Worm (Caenorhabditis elegans) whole organism, L3 larva: ENCODE results near the gene pfd-2.
A peak's percentile ranks its signal among the peaks of the same experiment; 100 is the strongest.

Experiments
- R02D3.7 ChIP-seq: fragments of 150-350 bp; optimal IDR thresholded peaks from 2 replicates; lab custom pipeline; 2014; ENCODE audit warnings: missing biosample characterization, missing genetic modification characterization
- ZK546.5 ChIP-seq: sonication (generic microtip); optimal IDR thresholded peaks from 2 replicates; lab custom pipeline; 2017; ENCODE audit warnings: missing biosample characterization, missing genetic modification characterization
- aly-2 ChIP-seq: fragments of 150-350 bp; optimal IDR thresholded peaks from 2 replicates; lab custom pipeline; 2014; ENCODE audit warnings: missing biosample characterization, missing genetic modification characterization
- ama-1 ChIP-seq: fragments of 150-350 bp; optimal IDR thresholded peaks from 2 replicates; lab custom pipeline; 2018
- ceh-16 ChIP-seq: sonication (generic microtip); optimal IDR thresholded peaks from 2 replicates; lab custom pipeline; 2017; ENCODE audit warnings: missing biosample characterization, missing genetic modification characterization
- ceh-28 ChIP-seq: fragments of 150-350 bp; optimal IDR thresholded peaks from 2 replicates; lab custom pipeline; 2014; ENCODE audit warnings: missing biosample characterization, missing genetic modification reagents, missing genetic modification characterization
- ceh-82 ChIP-seq: fragments of 150-350 bp; optimal IDR thresholded peaks from 2 replicates; lab custom pipeline; 2014; ENCODE audit warnings: missing biosample characterization, missing genetic modification characterization
- ceh-9 ChIP-seq: sonication (generic microtip); optimal IDR thresholded peaks from 2 replicates; lab custom pipeline; 2018; ENCODE audit warnings: missing biosample characterization, missing genetic modification characterization
- daf-12 ChIP-seq: fragments of 150-350 bp; optimal IDR thresholded peaks from 2 replicates; lab custom pipeline; 2014; ENCODE audit warnings: missing biosample characterization, missing genetic modification reagents, missing genetic modification characterization
- egl-27 ChIP-seq: sonication (generic microtip); optimal IDR thresholded peaks from 4 replicates; lab custom pipeline; 2017; ENCODE audit warnings: missing biosample characterization, missing genetic modification reagents, missing genetic modification characterization
- egl-5 ChIP-seq: fragments of 150-350 bp; optimal IDR thresholded peaks from 2 replicates; lab custom pipeline; 2017; ENCODE audit warnings: missing biosample characterization, missing genetic modification reagents, missing genetic modification characterization, inconsistent platforms
- elt-2 ChIP-seq: sonication (generic microtip); optimal IDR thresholded peaks from 2 replicates; lab custom pipeline; 2016; ENCODE audit warnings: missing genetic modification reagents, mild to moderate bottlenecking, missing genetic modification characterization, missing compliant biosample characterization
- elt-3 ChIP-seq, 3 experiments: fragments of 150-350 bp in 1 of 3; sonication (generic microtip) in 2 of 3; optimal IDR thresholded peaks; 2 replicates in 2 of 3; 4 replicates in 1 of 3; lab custom pipeline; 2014 to 2017; ENCODE audit warnings: missing biosample characterization in 3 of 3, missing genetic modification characterization in 3 of 3
- eor-1 ChIP-seq, 2 experiments: fragments of 150-350 bp; optimal IDR thresholded peaks; 2 replicates each; lab custom pipeline; 2014 to 2018; ENCODE audit warnings: missing biosample characterization in 2 of 2, missing genetic modification characterization in 2 of 2
- fkh-10 ChIP-seq: sonication (generic microtip); optimal IDR thresholded peaks from 2 replicates; lab custom pipeline; 2017; ENCODE audit warnings: missing biosample characterization, missing genetic modification reagents, missing genetic modification characterization
- fkh-2 ChIP-seq: fragments of 150-350 bp; optimal IDR thresholded peaks from 2 replicates; lab custom pipeline; 2014; ENCODE audit warnings: missing biosample characterization, missing genetic modification reagents, missing genetic modification characterization
- fos-1 ChIP-seq: fragments of 150-350 bp; optimal IDR thresholded peaks from 2 replicates; lab custom pipeline; 2014; ENCODE audit warnings: missing biosample characterization, missing genetic modification characterization
- hmg-11 ChIP-seq: sonication (generic microtip); optimal IDR thresholded peaks from 2 replicates; lab custom pipeline; 2016; ENCODE audit warnings: missing genetic modification characterization, missing compliant biosample characterization
- jun-1 ChIP-seq: fragments of 150-350 bp; optimal IDR thresholded peaks from 2 replicates; lab custom pipeline; 2014; ENCODE audit warnings: missing biosample characterization, missing genetic modification reagents, missing genetic modification characterization
- lin-15B ChIP-seq: fragments of 150-350 bp; optimal IDR thresholded peaks from 2 replicates; lab custom pipeline; 2014; ENCODE audit warnings: missing biosample characterization, missing genetic modification characterization
- lsy-12 ChIP-seq: sonication (generic microtip); optimal IDR thresholded peaks from 2 replicates; lab custom pipeline; 2016; ENCODE audit warnings: mild to moderate bottlenecking, missing genetic modification characterization, missing compliant biosample characterization
- mdl-1 ChIP-seq: fragments of 150-350 bp; optimal IDR thresholded peaks from 2 replicates; lab custom pipeline; 2014; ENCODE audit warnings: missing biosample characterization, missing genetic modification characterization
- mml-1 ChIP-seq: fragments of 150-350 bp; sonication (generic microtip); optimal IDR thresholded peaks from 3 replicates; lab custom pipeline; 2014; ENCODE audit warnings: missing biosample characterization, missing genetic modification characterization
- nfya-1 ChIP-seq: sonication (generic microtip); optimal IDR thresholded peaks from 2 replicates; lab custom pipeline; 2017; ENCODE audit warnings: missing genetic modification characterization, mild to moderate bottlenecking, missing compliant biosample characterization, antibody characterized with exemption, moderate library complexity; ENCODE audit not compliant: insufficient read depth
- nhr-11 ChIP-seq: fragments of 150-350 bp; optimal IDR thresholded peaks from 2 replicates; lab custom pipeline; 2014; ENCODE audit warnings: missing biosample characterization, missing genetic modification characterization
- nhr-12 ChIP-seq: fragments of 150-350 bp; optimal IDR thresholded peaks from 2 replicates; lab custom pipeline; 2014; ENCODE audit warnings: missing biosample characterization, missing genetic modification characterization
- nhr-23 ChIP-seq: fragments of 150-350 bp; optimal IDR thresholded peaks from 2 replicates; lab custom pipeline; 2014; ENCODE audit warnings: missing biosample characterization, missing genetic modification reagents, missing genetic modification characterization
- nhr-25 ChIP-seq: sonication (generic microtip); optimal IDR thresholded peaks from 2 replicates; lab custom pipeline; 2017; ENCODE audit warnings: missing biosample characterization, missing genetic modification characterization
- nhr-28 ChIP-seq: fragments of 150-350 bp; optimal IDR thresholded peaks from 2 replicates; lab custom pipeline; 2014; ENCODE audit warnings: missing biosample characterization, missing genetic modification characterization
- nhr-43 ChIP-seq: sonication (generic microtip); optimal IDR thresholded peaks from 2 replicates; lab custom pipeline; 2016; ENCODE audit warnings: mild to moderate bottlenecking, missing genetic modification characterization, missing compliant biosample characterization; ENCODE audit not compliant: poor library complexity, severe bottlenecking
- nhr-67 ChIP-seq: fragments of 150-350 bp; optimal IDR thresholded peaks from 2 replicates; lab custom pipeline; 2014; ENCODE audit warnings: missing biosample characterization, missing genetic modification characterization
- nhr-76 ChIP-seq: fragments of 150-350 bp; sonication (generic microtip); optimal IDR thresholded peaks from 5 replicates; lab custom pipeline; 2014; ENCODE audit warnings: missing biosample characterization, missing genetic modification characterization
- nhr-77 ChIP-seq: fragments of 150-350 bp; optimal IDR thresholded peaks from 2 replicates; lab custom pipeline; 2014; ENCODE audit warnings: missing biosample characterization, missing genetic modification characterization
- pha-4 ChIP-seq: fragments of 150-350 bp; optimal IDR thresholded peaks from 2 replicates; lab custom pipeline; 2014; ENCODE audit warnings: missing biosample characterization, missing genetic modification reagents, missing genetic modification characterization
- pqm-1 ChIP-seq: fragments of 150-350 bp; optimal IDR thresholded peaks from 2 replicates; lab custom pipeline; 2017; ENCODE audit warnings: missing biosample characterization, missing genetic modification characterization, inconsistent platforms
- sea-2 ChIP-seq: fragments of 150-350 bp; sonication (generic microtip); optimal IDR thresholded peaks from 4 replicates; lab custom pipeline; 2014; ENCODE audit warnings: missing biosample characterization, missing genetic modification reagents, missing genetic modification characterization
- skn-1 ChIP-seq: fragments of 150-350 bp; optimal IDR thresholded peaks from 2 replicates; lab custom pipeline; 2014; ENCODE audit warnings: missing biosample characterization, missing genetic modification characterization
- snpc-4 ChIP-seq: fragments of 150-350 bp; optimal IDR thresholded peaks from 2 replicates; lab custom pipeline; 2014; ENCODE audit warnings: missing biosample characterization, missing genetic modification characterization
- tbx-2 ChIP-seq: sonication (generic microtip); optimal IDR thresholded peaks from 2 replicates; lab custom pipeline; 2016; ENCODE audit warnings: mild to moderate bottlenecking, missing genetic modification characterization, missing compliant biosample characterization
- unc-39 ChIP-seq: sonication (generic microtip); optimal IDR thresholded peaks from 4 replicates; lab custom pipeline; 2017; ENCODE audit warnings: missing biosample characterization, missing genetic modification characterization
- unc-62 ChIP-seq: fragments of 150-350 bp; sonication (generic microtip); optimal IDR thresholded peaks from 4 replicates; lab custom pipeline; 2014; ENCODE audit warnings: missing biosample characterization, missing genetic modification reagents, missing genetic modification characterization
- zag-1 ChIP-seq: fragments of 150-350 bp; optimal IDR thresholded peaks from 2 replicates; lab custom pipeline; 2014; ENCODE audit warnings: missing biosample characterization, missing genetic modification characterization
- ztf-11 ChIP-seq: fragments of 150-350 bp; optimal IDR thresholded peaks from 2 replicates; lab custom pipeline; 2014; ENCODE audit warnings: missing biosample characterization, missing genetic modification characterization
- ztf-4 ChIP-seq: fragments of 150-350 bp; optimal IDR thresholded peaks from 2 replicates; lab custom pipeline; 2014; ENCODE audit warnings: missing biosample characterization, missing genetic modification characterization

pfd-2 gene

DNA sequence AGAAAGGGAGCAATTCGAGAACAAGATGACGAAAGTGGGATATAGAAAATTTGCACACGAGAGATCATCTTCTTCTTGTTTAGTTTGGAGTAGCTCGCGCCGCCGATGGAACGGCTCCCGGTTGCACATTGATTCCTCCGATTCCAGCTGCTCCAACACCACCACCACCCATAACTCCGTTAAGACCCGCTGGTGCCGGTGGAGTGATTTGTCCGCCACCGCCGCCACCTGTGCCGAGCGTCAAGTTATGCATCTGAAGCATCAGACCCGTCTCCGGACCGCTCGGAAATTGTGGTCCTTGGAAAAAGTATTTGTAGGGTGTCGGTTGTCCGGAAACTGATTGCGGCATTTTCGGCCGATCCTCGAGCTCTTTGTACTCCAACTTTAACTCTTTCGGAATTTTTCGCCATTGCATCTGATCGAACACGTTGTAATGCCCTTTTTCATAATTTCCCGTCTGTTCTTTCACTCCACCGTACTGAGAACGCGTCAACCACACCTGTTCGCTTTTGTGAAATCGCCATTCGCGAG, 46.4 kb downstream of the pfd-2 start:
- TF ChIP-seq mml-1 (tag; lab: Kevin White, UChicago) (no peak), nhr-67 (tag; lab: Kevin White, UChicago) (no peak), unc-39 (tag; lab: Kevin White, UChicago) (no peak), skn-1 (no peak), zag-1 (no peak), nhr-77 (tag; lab: Kevin White, UChicago) (no peak), nhr-76 (tag; lab: Kevin White, UChicago) (no peak), nhr-43 (no peak), ztf-11 (tag; lab: Kevin White, UChicago) (no peak), egl-5 (tag; lab: Kevin White, UChicago) (no peak), elt-3 (tag; optimal IDR thresholded peaks at IDR 0.05; lab: Kevin White, UChicago) (no peak), ztf-4 (tag; lab: Kevin White, UChicago) (no peak), R02D3.7 (no peak), jun-1 (no peak), lin-15B (tag; lab: Kevin White, UChicago) (no peak), aly-2 (tag; lab: Kevin White, UChicago) (no peak), ceh-82 (no peak), tbx-2 (no peak), fos-1 (tag; lab: Kevin White, UChicago) (no peak)

DNA sequence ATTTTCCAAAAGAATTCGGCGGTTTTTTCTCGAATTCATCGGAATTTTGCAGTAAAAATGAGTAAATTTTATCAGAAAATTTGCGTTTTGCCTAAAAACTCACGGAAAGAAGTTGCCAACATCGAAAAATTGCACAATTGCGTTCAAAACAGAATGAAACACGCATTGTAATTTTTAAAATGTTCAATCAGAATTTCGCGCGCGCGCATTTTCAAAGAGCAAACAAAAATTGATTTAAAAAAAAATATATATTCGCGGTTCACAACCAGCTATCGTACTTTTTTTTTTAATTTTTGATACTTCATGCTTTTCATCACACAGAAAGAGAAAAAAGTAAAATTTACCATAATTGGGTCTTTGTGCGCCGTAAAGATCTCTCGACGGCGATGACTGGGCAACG, 48.4 kb downstream of the pfd-2 start:
- TF ChIP-seq pha-4 (tag; lab: Kevin White, UChicago): no peak
- TF ChIP-seq nhr-11 (tag; lab: Kevin White, UChicago): no peak
- no peak for TF ChIP-seq tbx-2
- no peak for TF ChIP-seq unc-62 (GFP tag; lab: Kevin White, UChicago)
- no peak for TF ChIP-seq lsy-12 (tag; lab: Kevin White, UChicago)

DNA sequence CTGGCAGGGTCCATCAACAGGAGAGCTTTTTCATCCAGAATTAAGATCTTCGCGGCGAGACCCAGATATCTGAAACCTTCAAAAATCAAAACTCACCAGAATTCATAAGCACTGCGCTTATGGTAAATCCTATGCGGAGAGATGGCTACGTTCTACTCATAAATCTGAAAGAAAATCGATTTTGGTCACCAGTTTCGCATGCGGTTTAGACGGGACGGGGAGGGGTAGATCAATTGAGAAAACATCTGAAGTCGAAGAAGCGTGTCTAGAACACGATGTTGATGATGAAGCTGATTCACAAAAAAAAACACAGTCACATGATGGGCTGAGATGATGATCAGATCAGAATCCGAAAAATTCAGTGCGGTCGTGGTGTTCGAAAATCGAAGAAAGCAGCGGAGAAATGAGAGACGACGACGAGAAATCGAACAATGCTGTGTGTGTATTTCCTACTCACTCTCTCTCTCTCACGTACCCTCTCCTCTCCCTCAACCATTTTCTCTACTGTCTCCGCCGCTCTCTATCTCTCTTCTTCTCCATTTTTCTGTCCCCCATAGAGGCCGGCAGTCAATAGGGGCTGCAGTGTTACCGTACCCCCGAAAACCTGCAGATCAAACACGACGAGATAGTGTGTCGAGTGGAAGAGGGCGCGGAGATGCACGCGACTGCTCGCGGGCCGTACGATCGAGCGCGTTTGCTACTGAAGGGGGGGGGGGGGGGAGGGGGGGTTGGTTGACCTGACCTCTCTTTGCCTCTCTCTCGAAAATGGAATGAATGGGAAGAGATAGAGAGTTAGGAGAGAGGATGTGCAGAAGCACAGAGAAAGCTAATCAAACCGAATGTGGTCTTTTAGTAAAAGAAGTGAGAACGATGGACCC, 50.0 kb downstream of the pfd-2 start, which contains the start of gene ntl-2:
TSS of gene ntl-2 (minus strand) at position 171 of the 878 bp plus-strand sequence.
- TF ChIP-seq aly-2 (tag; lab: Kevin White, UChicago) (no peak), ZK546.5 (peak; percentile 97), nhr-76 (tag; lab: Kevin White, UChicago) (peak; percentile 44), ceh-82 (peak; percentile 91), ceh-16 (tag; lab: Kevin White, UChicago) (no peak), ztf-4 (tag; lab: Kevin White, UChicago) (peak; percentile 58), nhr-25 (peak; percentile 97), fkh-2 (no peak), jun-1 (peak; percentile 94), mml-1 (tag; lab: Kevin White, UChicago) (no peak), skn-1 (peak; percentile 60), hmg-11 (tag; lab: Kevin White, UChicago) (peak; percentile 95), snpc-4 (peak; percentile 88), elt-3 (tag; optimal IDR thresholded peaks at IDR 0.05; lab: Kevin White, UChicago) (peak in 1 of 3 experiments; percentile 23), egl-5 (tag; lab: Kevin White, UChicago) (peak; percentile 79), R02D3.7 (peak; percentile 83), elt-2 (tag; lab: Kevin White, UChicago) (peak; percentile 98), tbx-2 (peak; percentile 78), nhr-67 (tag; lab: Kevin White, UChicago) (no peak), sea-2 (GFP tag; lab: Kevin White, UChicago) (no peak), mdl-1 (tag; lab: Kevin White, UChicago) (peak; percentile 87), nhr-12 (no peak), daf-12 (tag; lab: Kevin White, UChicago) (peak; percentile 29), nhr-11 (tag; lab: Kevin White, UChicago) (peak; percentile 61), nhr-43 (peak; percentile 87), ceh-28 (tag; lab: Kevin White, UChicago) (peak; percentile 94), pqm-1 (tag; lab: Kevin White, UChicago) (peak; percentile 85), ceh-9 (tag; lab: Kevin White, UChicago) (no peak), lin-15B (tag; lab: Kevin White, UChicago) (peak; percentile 98), eor-1 (tag; optimal IDR thresholded peaks at IDR 0.05; lab: Kevin White, UChicago) (no peak), lsy-12 (tag; lab: Kevin White, UChicago) (peak; percentile 96), egl-27 (tag; lab: Kevin White, UChicago) (peak; percentile 80), nhr-23 (tag; lab: Kevin White, UChicago) (peak; percentile 94), zag-1 (peak; percentile 64), nhr-77 (tag; lab: Kevin White, UChicago) (peak; percentile 58), ama-1 (peak; percentile 79), fkh-10 (GFP tag; lab: Kevin White, UChicago) (peak; percentile 67), nhr-28 (tag; lab: Kevin White, UChicago) (no peak), pha-4 (tag; lab: Kevin White, UChicago) (peak; percentile 97), nfya-1 (peak; percentile 99), fos-1 (tag; lab: Kevin White, UChicago) (peak; percentile 64), unc-39 (tag; lab: Kevin White, UChicago) (no peak), unc-62 (GFP tag; lab: Kevin White, UChicago) (peak; percentile 66)
